Fruit fly (Drosophila melanogaster): ENCODE data around the gene elav.

The elav gene

DNA sequence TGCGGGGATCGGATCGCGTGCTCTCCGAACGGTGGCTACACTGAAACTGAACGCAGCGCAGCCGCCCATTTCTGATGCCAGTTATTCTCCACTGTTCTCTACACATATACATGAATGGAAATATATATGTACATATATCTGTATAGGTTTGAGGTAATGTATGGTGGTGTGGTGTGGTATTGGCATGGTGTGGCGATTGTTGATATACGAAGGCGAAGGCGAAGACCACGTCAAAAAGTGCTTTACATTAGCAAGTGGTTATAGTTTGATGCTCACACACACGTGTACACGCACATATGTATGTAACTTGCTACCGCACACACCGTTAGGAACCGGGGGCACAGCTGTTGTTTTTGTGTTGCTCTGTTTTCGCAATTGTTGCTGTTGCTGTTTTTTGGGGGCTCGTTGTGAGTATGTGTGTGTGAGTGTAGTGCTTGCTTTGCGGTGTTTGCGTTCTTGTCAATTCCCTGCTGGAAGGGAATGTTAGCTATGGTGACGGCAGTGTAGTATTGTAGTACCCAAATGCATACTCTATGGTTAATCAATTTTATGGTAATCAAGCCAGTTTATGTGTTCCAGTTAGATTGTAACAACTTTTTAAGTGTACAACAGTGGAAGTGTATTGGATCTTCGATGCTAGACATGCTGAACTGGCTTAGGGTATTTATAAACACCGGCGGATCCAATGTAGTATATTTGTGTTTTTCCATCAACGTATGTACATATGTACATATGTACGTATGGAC, 29.4 kb downstream of the elav start, which contains the start of gene CG17896 (continued):
- TF ChIP-seq gfzf (GFP tag; optimal IDR thresholded peaks at IDR 0.05) (peak; percentile 34), MBD-R2 (GFP tag; IDR thresholded peaks at IDR 0.05) (peak; percentile 98), CG2120 (GFP tag; optimal IDR thresholded peaks at IDR 0.05) (peak; percentile 100), Max (GFP tag; optimal IDR thresholded peaks at IDR 0.05) (peak; percentile 97), CG18262 (tag; optimal IDR thresholded peaks at IDR 0.05) (peak; percentile 93), Dek (tag; optimal IDR thresholded peaks at IDR 0.05) (peak; percentile 99), CG11247 (GFP tag; IDR thresholded peaks at IDR 0.05) (peak; percentile 98), row (GFP tag; IDR thresholded peaks at IDR 0.05) (peak; percentile 99), CG4820 (GFP tag; optimal IDR thresholded peaks at IDR 0.05) (peak; percentile 94), kni (GFP tag; optimal IDR thresholded peaks at IDR 0.05) (peak; percentile 55), CG43689 (GFP tag; IDR thresholded peaks at IDR 0.05) (peak; percentile 93), h (optimal IDR thresholded peaks at IDR 0.05) (no peak), repo (GFP tag; optimal IDR thresholded peaks at IDR 0.05) (peak; percentile 97), chinmo (GFP tag; IDR thresholded peaks at IDR 0.05; ENCODE audit: partially characterized antibody) (0 out of 4 replicates have a peak, but pooled peaks have one; percentile 62), gt (GFP tag; IDR thresholded peaks at IDR 0.05) (peak; percentile 79; the same call in 1 of the 2 replicates), ash1 (GFP tag; optimal IDR thresholded peaks at IDR 0.05) (peak; percentile 93), CG6765 (GFP tag; optimal IDR thresholded peaks at IDR 0.05) (peak; percentile 95), Dad (GFP tag; optimal IDR thresholded peaks at IDR 0.05) (peak; percentile 98), sr (GFP tag; IDR thresholded peaks at IDR 0.05) (peak; percentile 85; the same call in 2 of the 3 replicates), Dip3 (GFP tag; optimal IDR thresholded peaks at IDR 0.05) (peak; percentile 99), Neu2 (GFP tag; optimal IDR thresholded peaks at IDR 0.05; ENCODE audit: borderline replicate concordance) (peak; percentile 93), bcd (GFP tag; optimal IDR thresholded peaks at IDR 0.05) (peak; percentile 98), crc (GFP tag; optimal IDR thresholded peaks at IDR 0.05) (peak; percentile 98), tin (GFP tag; optimal IDR thresholded peaks at IDR 0.05) (peak; percentile 96), nerfin-1 (tag; optimal IDR thresholded peaks at IDR 0.05) (peak; percentile 85), kay (GFP tag; optimal IDR thresholded peaks at IDR 0.05) (peak; percentile 94), salm (tag; optimal IDR thresholded peaks at IDR 0.05) (peak; percentile 93), CHES-1-like (GFP tag; optimal IDR thresholded peaks at IDR 0.05) (peak; percentile 99), Six4 (GFP tag; optimal IDR thresholded peaks at IDR 0.05) (peak; percentile 97), CkIIα-i1 (GFP tag; IDR thresholded peaks at IDR 0.05) (peak; percentile 93), Xrp1 (GFP tag; IDR thresholded peaks at IDR 0.05) (peak; percentile 97), CG1603 (tag; optimal IDR thresholded peaks at IDR 0.05) (peak; percentile 98), tll (GFP tag; optimal IDR thresholded peaks at IDR 0.05) (no peak), corto (GFP tag; optimal IDR thresholded peaks at IDR 0.05) (peak; percentile 92), Nf-YA (GFP tag; IDR thresholded peaks at IDR 0.05) (peak; percentile 91), hbn (GFP tag; IDR thresholded peaks at IDR 0.05; ENCODE audit: partially characterized antibody) (no peak), amos (GFP tag; IDR thresholded peaks at IDR 0.05; ENCODE audit: partially characterized antibody) (no peak), CG10274 (GFP tag; optimal IDR thresholded peaks at IDR 0.05) (peak; percentile 94), CG3407 (GFP tag; optimal IDR thresholded peaks at IDR 0.05) (peak; percentile 87), fd3F (GFP tag; optimal IDR thresholded peaks at IDR 0.05) (peak; percentile 98), B-H2 (GFP tag; optimal IDR thresholded peaks at IDR 0.05) (peak; percentile 84), Drgx (GFP tag; IDR thresholded peaks at IDR 0.05) (peak; percentile 99), NC2β (GFP tag; optimal IDR thresholded peaks at IDR 0.05) (peak; percentile 96), Gug (GFP tag; IDR thresholded peaks at IDR 0.05) (peak; percentile 99), MTF-1 (GFP tag; optimal IDR thresholded peaks at IDR 0.05; ENCODE audit: borderline replicate concordance) (peak; percentile 90), cad (GFP tag; optimal IDR thresholded peaks at IDR 0.05) (no peak), pita (GFP tag; optimal IDR thresholded peaks at IDR 0.05) (no peak), CG9932 (GFP tag; IDR thresholded peaks at IDR 0.05) (peak; percentile 100), ranshi (GFP tag; IDR thresholded peaks at IDR 0.05) (peak; percentile 98)

All from whole organism, embryonic.